Fruit fly (Drosophila melanogaster) whole organism, adult: ENCODE data around the gene CG43886.
A peak's percentile ranks its signal among the peaks of the same experiment; 100 is the strongest.

Source experiments
- CG11617 ChIP-seq: fragments of 200-800 bp; sonication (Bioruptor generic); optimal IDR thresholded peaks from 2 replicates; lab custom pipeline; 2017; ENCODE audit warnings: mild to moderate bottlenecking, missing biosample characterization, missing genetic modification reagents, missing genetic modification characterization
- CG12768 ChIP-seq: fragments of 200-800 bp; sonication (Bioruptor generic); optimal IDR thresholded peaks from 2 replicates; lab custom pipeline; 2017; ENCODE audit warnings: missing biosample characterization, missing genetic modification characterization, mild to moderate bottlenecking, moderate library complexity, missing genetic modification reagents
- CG14711 ChIP-seq: fragments of 200-800 bp; sonication (Bioruptor generic); optimal IDR thresholded peaks from 2 replicates; lab custom pipeline; 2018; ENCODE audit warnings: missing biosample characterization, mild to moderate bottlenecking, missing genetic modification characterization, moderate library complexity
- CG1620 ChIP-seq: fragments of 200-800 bp; sonication (Bioruptor generic); optimal IDR thresholded peaks from 2 replicates; lab custom pipeline; 2016; ENCODE audit warnings: missing biosample characterization, missing genetic modification characterization
- CG33017 ChIP-seq: fragments of 200-800 bp; sonication (Bioruptor generic); optimal IDR thresholded peaks from 2 replicates; lab custom pipeline; 2018; ENCODE audit warnings: missing biosample characterization, mild to moderate bottlenecking, missing genetic modification characterization, moderate library complexity
- CG5204 ChIP-seq: fragments of 200-800 bp; sonication (Bioruptor generic); optimal IDR thresholded peaks from 2 replicates; lab custom pipeline; 2016; ENCODE audit warnings: missing biosample characterization, missing genetic modification characterization
- CG7045 ChIP-seq: fragments of 200-800 bp; sonication (Bioruptor generic); optimal IDR thresholded peaks from 2 replicates; lab custom pipeline; 2017; ENCODE audit warnings: missing biosample characterization, mild to moderate bottlenecking, missing genetic modification characterization
- CG7101 ChIP-seq: fragments of 200-800 bp; sonication (Bioruptor generic); optimal IDR thresholded peaks from 2 replicates; lab custom pipeline; 2018; ENCODE audit warnings: missing biosample characterization, mild to moderate bottlenecking, missing genetic modification characterization, moderate library complexity
- Clk ChIP-seq: fragments of 200-800 bp; sonication (Bioruptor generic); optimal IDR thresholded peaks from 2 replicates; lab custom pipeline; 2017; ENCODE audit warnings: missing biosample characterization, missing genetic modification characterization
- Crg-1 ChIP-seq: fragments of 200-800 bp; sonication (Bioruptor generic); optimal IDR thresholded peaks from 2 replicates; lab custom pipeline; 2016; ENCODE audit warnings: missing biosample characterization, missing genetic modification characterization
- Hr96 ChIP-seq: fragments of 200-800 bp; sonication (Bioruptor generic); optimal IDR thresholded peaks from 2 replicates; lab custom pipeline; 2016; ENCODE audit warnings: missing biosample characterization, missing genetic modification characterization
- Mnt ChIP-seq: fragments of 200-800 bp; sonication (Bioruptor generic); optimal IDR thresholded peaks from 2 replicates; lab custom pipeline; 2016; ENCODE audit warnings: missing biosample characterization, mild to moderate bottlenecking, missing genetic modification characterization
- bab1 ChIP-seq: fragments of 200-800 bp; sonication (Bioruptor generic); optimal IDR thresholded peaks from 3 replicates; lab custom pipeline; 2019; ENCODE audit warnings: missing biosample characterization, mild to moderate bottlenecking, missing genetic modification characterization, moderate library complexity
- cic ChIP-seq: fragments of 200-800 bp; sonication (Bioruptor generic); optimal IDR thresholded peaks from 2 replicates; lab custom pipeline; 2017; ENCODE audit warnings: missing biosample characterization, mild to moderate bottlenecking, missing genetic modification characterization, moderate library complexity
- cnc ChIP-seq, 2 experiments: fragments of >200 bp; optimal IDR thresholded peaks; 2 replicates each; lab custom pipeline; 2017
- kay ChIP-seq: fragments of 200-800 bp; sonication (Bioruptor generic); peaks from one replicate; lab custom pipeline; 2016; ENCODE audit warnings: missing biosample characterization, missing genetic modification characterization, borderline replicate concordance
- ovo ChIP-seq: fragments of 200-800 bp; sonication (Bioruptor generic); optimal IDR thresholded peaks from 2 replicates; lab custom pipeline; 2016; ENCODE audit warnings: missing biosample characterization, missing genetic modification characterization
- pad ChIP-seq: fragments of 200-800 bp; sonication (Bioruptor generic); optimal IDR thresholded peaks from 3 replicates; lab custom pipeline; 2017; ENCODE audit warnings: missing biosample characterization, missing genetic modification characterization, mild to moderate bottlenecking, moderate library complexity, missing genetic modification reagents
- tj ChIP-seq: fragments of 200-800 bp; sonication (Bioruptor generic); optimal IDR thresholded peaks from 3 replicates; lab custom pipeline; 2017; ENCODE audit warnings: missing biosample characterization, mild to moderate bottlenecking, missing genetic modification characterization, moderate library complexity
- toe ChIP-seq: fragments of 200-800 bp; sonication (Bioruptor generic); optimal IDR thresholded peaks from 2 replicates; lab custom pipeline; 2016; ENCODE audit warnings: missing biosample characterization, missing genetic modification characterization

The CG43886 gene

dm6 chr3L:8124481-8125359 lies 34.9 kb downstream of the CG43886 start, which contains the start of the genes CG7550 and mRpL36:
Gene CG7550 (minus strand): TSS chr3L:8124531.
Gene mRpL36 (minus strand): TSS chr3L:8125132.
- TF ChIP-seq pad, result no peak
- peak; percentile 3 for TF ChIP-seq CG11617 (GFP tag; lab: Kevin White, UChicago)

dm6 chr3L:8121590-8121989 lies 38.0 kb downstream of the CG43886 start, which contains the start of gene ldbr:
Gene ldbr (plus strand): TSS chr3L:8121827.
- TF ChIP-seq ovo (GFP tag; lab: Kevin White, UChicago) (no peak), CG7045 (GFP tag; lab: Kevin White, UChicago) (no peak), Mnt (GFP tag; lab: Kevin White, UChicago) (peak; percentile 56), CG11617 (GFP tag; lab: Kevin White, UChicago) (peak; percentile 29), pad (peak; percentile 17), Crg-1 (GFP tag; lab: Kevin White, UChicago) (peak; percentile 18), Hr96 (no peak), cic (GFP tag; lab: Kevin White, UChicago) (peak; percentile 13), cnc (optimal IDR thresholded peaks at IDR 0.05; lab: Kevin White, UChicago) (no peak), CG12768 (no peak), tj (GFP tag; lab: Kevin White, UChicago) (no peak), CG1620 (GFP tag; lab: Kevin White, UChicago) (peak; percentile 36), CG14711 (tag; lab: Kevin White, UChicago) (peak; percentile 44), Clk (no peak), bab1 (peak; percentile 71), CG7101 (tag; lab: Kevin White, UChicago) (peak; percentile 61), CG33017 (tag; lab: Kevin White, UChicago) (peak; percentile 44), kay (no peak), CG5204 (no peak), toe (GFP tag; lab: Kevin White, UChicago) (no peak)

- TF ChIP-seq tj (GFP tag; lab: Kevin White, UChicago) (peak; percentile 91), CG12768 (peak; percentile 20), pad (no peak)
Measured at dm6 chr3L:8116809-8117208, 42.8 kb downstream of the CG43886 start.

dm6 chr3L:8115864-8116528 lies 43.6 kb downstream of the CG43886 start, which contains the start of the genes Arp3 and msk:
Gene Arp3 (minus strand): TSS chr3L:8115902.
Gene msk (plus strand): TSS chr3L:8116179.
- TF ChIP-seq cic (GFP tag; lab: Kevin White, UChicago), result peak; percentile 77
- peak; percentile 95 for TF ChIP-seq Mnt (GFP tag; lab: Kevin White, UChicago)
- TF ChIP-seq CG1620 (GFP tag; lab: Kevin White, UChicago), result peak; percentile 89
- TF ChIP-seq bab1, result peak; percentile 88
- no peak for TF ChIP-seq Hr96
- TF ChIP-seq pad, result peak; percentile 79
- TF ChIP-seq CG7045 (GFP tag; lab: Kevin White, UChicago), result peak; percentile 88
- peak; percentile 84 for TF ChIP-seq CG11617 (GFP tag; lab: Kevin White, UChicago)
- peak; percentile 79 for TF ChIP-seq CG33017 (tag; lab: Kevin White, UChicago)
- peak; percentile 78 for TF ChIP-seq Clk
- peak; percentile 94 for TF ChIP-seq Crg-1 (GFP tag; lab: Kevin White, UChicago)
- no peak for TF ChIP-seq CG5204
- TF ChIP-seq CG7101 (tag; lab: Kevin White, UChicago), result peak; percentile 86
- TF ChIP-seq toe (GFP tag; lab: Kevin White, UChicago), result no peak
- peak; percentile 56 for TF ChIP-seq tj (GFP tag; lab: Kevin White, UChicago)
- no peak for TF ChIP-seq cnc (optimal IDR thresholded peaks at IDR 0.05; lab: Kevin White, UChicago)
- peak; percentile 77 for TF ChIP-seq CG14711 (tag; lab: Kevin White, UChicago)
- peak; percentile 91 for TF ChIP-seq CG12768
- peak; percentile 72 for TF ChIP-seq ovo (GFP tag; lab: Kevin White, UChicago)
- TF ChIP-seq kay, result peak; percentile 99

- TF ChIP-seq CG7101 (tag; lab: Kevin White, UChicago) (peak; percentile 22), CG33017 (tag; lab: Kevin White, UChicago) (peak; percentile 2), tj (GFP tag; lab: Kevin White, UChicago) (no peak), Clk (no peak), CG12768 (peak; percentile 40), kay (no peak), ovo (GFP tag; lab: Kevin White, UChicago) (no peak), CG5204 (no peak), cic (GFP tag; lab: Kevin White, UChicago) (no peak), CG11617 (GFP tag; lab: Kevin White, UChicago) (no peak), Hr96 (no peak), Crg-1 (GFP tag; lab: Kevin White, UChicago) (peak; percentile 74), bab1 (peak; percentile 33), toe (GFP tag; lab: Kevin White, UChicago) (no peak), CG7045 (GFP tag; lab: Kevin White, UChicago) (no peak), cnc (optimal IDR thresholded peaks at IDR 0.05; lab: Kevin White, UChicago) (no peak), Mnt (GFP tag; lab: Kevin White, UChicago) (peak; percentile 73), pad (peak; percentile 46), CG14711 (tag; lab: Kevin White, UChicago) (peak; percentile 98), CG1620 (GFP tag; lab: Kevin White, UChicago) (peak; percentile 57)
Measured at dm6 chr3L:8110171-8110570, 49.4 kb downstream of the CG43886 start, which contains the start of gene Nulp1. Gene Nulp1 (plus strand): TSS chr3L:8110368.
